Fruit fly (Drosophila melanogaster) whole organism: ENCODE data around the gene Mics1.

ENCODE experiments used
- CG8478 ChIP-seq: fragments of >200 bp; optimal IDR thresholded peaks from 2 replicates; lab custom pipeline; 2018; ENCODE audit warnings: inconsistent platforms
- Dll ChIP-seq: fragments of >200 bp; optimal IDR thresholded peaks from 2 replicates; lab custom pipeline; 2017
- EcR ChIP-seq, 2 experiments: fragments of >200 bp; optimal IDR thresholded peaks; 2 replicates each; lab custom pipeline; 2017; ENCODE audit warnings: missing biosample characterization in 2 of 2, missing genetic modification characterization in 2 of 2, missing genetic modification reagents in 2 of 2
- pan ChIP-seq: fragments of >200 bp; optimal IDR thresholded peaks from 2 replicates; lab custom pipeline; 2017
- psq ChIP-seq: fragments of >200 bp; optimal IDR thresholded peaks from 2 replicates; lab custom pipeline; 2017
- usp ChIP-seq: fragments of >200 bp; optimal IDR thresholded peaks from 2 replicates; lab custom pipeline; 2017; ENCODE audit warnings: missing biosample characterization, missing genetic modification characterization, mixed read lengths

The Mics1 gene

dm6 chr3R:7502276-7502675, at the start of gene Mics1:
Gene Mics1, minus strand, starts transcription at chr3R:7502376.
- no peak for TF ChIP-seq CG8478 (lab: Kevin White, UChicago)
- no peak for TF ChIP-seq psq (lab: Kevin White, UChicago)
- TF ChIP-seq EcR (GFP tag; optimal IDR thresholded peaks at IDR 0.05; lab: Kevin White, UChicago) = no peak
- TF ChIP-seq usp (GFP tag; lab: Kevin White, UChicago) = no peak
- TF ChIP-seq pan (lab: Kevin White, UChicago) = no peak
- no peak for TF ChIP-seq Dll (lab: Kevin White, UChicago)

DNA sequence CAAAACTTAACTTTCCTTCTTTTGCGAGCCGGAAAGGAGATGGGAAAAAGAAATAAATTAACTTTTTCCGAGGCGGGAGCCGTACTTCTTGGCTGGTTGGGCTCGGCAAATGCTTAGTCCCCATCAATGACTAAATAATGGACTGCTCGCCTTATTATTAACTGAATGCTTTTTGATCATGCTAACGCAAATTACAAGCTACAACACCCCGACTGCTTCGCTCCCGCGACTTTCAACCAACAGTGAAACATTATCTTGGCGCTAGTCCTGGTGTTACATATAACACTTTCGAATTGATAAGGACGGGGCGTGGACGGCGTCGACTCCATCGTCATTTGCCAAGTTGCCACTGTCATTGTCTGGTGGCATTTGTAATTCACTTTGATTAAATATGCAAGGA, 49.5 kb upstream of the Mics1 start, which contains the start of gene CG45545:
CG45545 (plus strand) TSS at position 301 of the 400 bp plus-strand sequence.
- TF ChIP-seq CG8478 (lab: Kevin White, UChicago) (no peak), Dll (lab: Kevin White, UChicago) (no peak), psq (lab: Kevin White, UChicago) (no peak), EcR (GFP tag; optimal IDR thresholded peaks at IDR 0.05; lab: Kevin White, UChicago) (no peak), usp (GFP tag; lab: Kevin White, UChicago) (no peak), pan (lab: Kevin White, UChicago) (no peak)

- no peak for TF ChIP-seq CG8478 (lab: Kevin White, UChicago)
- TF ChIP-seq usp (GFP tag; lab: Kevin White, UChicago) = no peak
- TF ChIP-seq psq (lab: Kevin White, UChicago) = no peak
- TF ChIP-seq EcR (GFP tag; optimal IDR thresholded peaks at IDR 0.05; lab: Kevin White, UChicago) = no peak
- no peak for TF ChIP-seq pan (lab: Kevin White, UChicago)
- no peak for TF ChIP-seq Dll (lab: Kevin White, UChicago)
These were observed 46.9 kb upstream of the Mics1 start, which contains the start of gene alpha-Est1 for dm6 chr3R:7548808-7549744. Gene alpha-Est1, minus strand, starts transcription at chr3R:7549124.

dm6 chr3R:7541145-7541860, 39.1 kb upstream of the Mics1 start, which contains the start of the genes alpha-Est3 and alpha-Est2:
Gene alpha-Est3, minus strand, starts transcription at chr3R:7541631.
Gene alpha-Est2, plus strand, starts transcription at chr3R:7541810.
- TF ChIP-seq usp (GFP tag; lab: Kevin White, UChicago) (no peak), EcR (GFP tag; optimal IDR thresholded peaks at IDR 0.05; lab: Kevin White, UChicago) (no peak), Dll (lab: Kevin White, UChicago) (no peak), pan (lab: Kevin White, UChicago) (no peak), psq (lab: Kevin White, UChicago) (no peak), CG8478 (lab: Kevin White, UChicago) (no peak)

DNA sequence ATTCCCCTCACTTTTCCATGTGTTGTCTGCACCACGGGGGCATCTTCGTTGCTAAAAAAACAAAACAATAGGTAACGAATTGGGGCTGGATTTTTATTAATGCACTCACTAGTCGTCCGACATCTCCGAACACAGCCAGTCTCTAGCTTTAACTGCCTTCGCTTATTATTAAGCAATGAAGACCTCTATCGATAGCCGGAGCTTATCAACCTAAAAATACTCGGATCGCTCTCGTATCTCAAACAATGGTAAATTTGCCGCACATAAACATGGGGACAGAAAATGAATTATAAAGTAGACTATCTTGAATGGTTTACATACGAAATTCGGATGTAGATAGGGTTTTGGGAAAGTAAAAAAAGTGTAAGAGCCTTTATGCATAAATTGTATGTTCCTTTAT, 36.3 kb upstream of the Mics1 start, which contains the start of gene alpha-Est4:
alpha-Est4 (minus strand) TSS at position 181 of the 400 bp plus-strand sequence.
- no peak for TF ChIP-seq EcR (GFP tag; optimal IDR thresholded peaks at IDR 0.05; lab: Kevin White, UChicago)
- no peak for TF ChIP-seq CG8478 (lab: Kevin White, UChicago)
- TF ChIP-seq Dll (lab: Kevin White, UChicago) = no peak
- no peak for TF ChIP-seq psq (lab: Kevin White, UChicago)
- no peak for TF ChIP-seq pan (lab: Kevin White, UChicago)
- TF ChIP-seq usp (GFP tag; lab: Kevin White, UChicago) = no peak

- TF ChIP-seq psq (lab: Kevin White, UChicago) (no peak), EcR (GFP tag; optimal IDR thresholded peaks at IDR 0.05; lab: Kevin White, UChicago) (no peak), pan (lab: Kevin White, UChicago) (no peak), Dll (lab: Kevin White, UChicago) (no peak), usp (GFP tag; lab: Kevin White, UChicago) (no peak), CG8478 (lab: Kevin White, UChicago) (no peak)
These were observed 34.1 kb upstream of the Mics1 start, which contains the start of gene alpha-Est5 for dm6 chr3R:7536281-7536680. Gene alpha-Est5, minus strand, starts transcription at chr3R:7536390.

- no peak for TF ChIP-seq usp (GFP tag; lab: Kevin White, UChicago)
- no peak for TF ChIP-seq pan (lab: Kevin White, UChicago)
- TF ChIP-seq Dll (lab: Kevin White, UChicago) = no peak
- no peak for TF ChIP-seq CG8478 (lab: Kevin White, UChicago)
- no peak for TF ChIP-seq EcR (GFP tag; optimal IDR thresholded peaks at IDR 0.05; lab: Kevin White, UChicago)
- TF ChIP-seq psq (lab: Kevin White, UChicago) = no peak
These were observed 33.4 kb upstream of the Mics1 start for dm6 chr3R:7535606-7536005.

DNA sequence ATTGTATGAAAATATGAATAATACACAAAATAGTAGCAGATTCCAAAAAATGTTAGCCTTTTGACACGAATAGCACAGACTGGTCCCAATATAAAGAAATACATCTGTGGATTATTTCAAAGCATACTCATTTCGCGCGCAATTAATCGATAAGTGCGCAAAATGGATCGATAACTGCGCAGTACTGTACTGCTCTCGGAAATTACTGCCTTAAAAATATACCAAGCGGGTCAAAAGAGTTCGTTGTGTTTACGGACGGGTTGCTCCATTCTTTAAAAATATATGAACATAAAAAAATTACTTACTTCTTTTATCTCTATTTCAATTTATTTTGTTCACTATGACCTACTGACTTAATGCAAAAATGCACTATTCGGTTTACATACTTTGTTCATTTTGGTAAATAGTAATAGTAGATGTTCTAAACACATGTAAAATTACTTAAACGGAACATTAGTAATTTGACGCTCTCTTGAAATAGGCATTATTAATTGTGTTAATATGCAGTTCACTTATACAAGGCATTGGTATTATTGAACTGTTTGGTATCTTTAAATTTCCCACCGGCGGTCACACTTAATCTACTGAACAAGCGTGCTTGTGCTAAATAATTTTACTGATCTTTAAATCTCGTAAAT, 28.1 kb upstream of the Mics1 start, which contains the start of the genes Rtnl2 and alphaTub84D:
Rtnl2 (minus strand) TSS at position 58 of the 638 bp plus-strand sequence.
alphaTub84D (plus strand) TSS at position 570 of the 638 bp plus-strand sequence.
- TF ChIP-seq CG8478 (lab: Kevin White, UChicago) (no peak), EcR (GFP tag; optimal IDR thresholded peaks at IDR 0.05; lab: Kevin White, UChicago) (no peak), psq (lab: Kevin White, UChicago) (no peak), pan (lab: Kevin White, UChicago) (no peak), usp (GFP tag; lab: Kevin White, UChicago) (no peak), Dll (lab: Kevin White, UChicago) (no peak)

DNA sequence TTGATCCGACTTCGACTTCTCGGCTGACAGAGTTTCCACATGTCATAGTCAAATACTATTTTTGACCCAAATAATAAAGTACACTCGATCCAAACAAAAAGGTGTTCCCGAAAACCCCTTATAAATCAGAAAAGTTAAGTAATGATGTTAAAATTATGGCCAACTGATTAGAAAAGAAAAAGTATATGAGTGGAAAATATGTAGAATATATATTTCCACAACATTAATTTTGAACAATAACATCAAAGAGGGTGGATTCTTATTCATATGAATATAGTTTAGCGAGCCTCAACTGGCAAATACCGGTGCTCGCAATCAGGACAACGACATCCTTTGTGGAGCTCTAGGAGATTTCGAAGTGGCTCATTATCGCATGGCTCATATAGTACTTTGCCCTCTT, 26.5 kb upstream of the Mics1 start, which contains the start of gene alpha-Est6:
alpha-Est6 (minus strand) TSS at position 101 of the 400 bp plus-strand sequence.
- TF ChIP-seq Dll (lab: Kevin White, UChicago) (no peak), usp (GFP tag; lab: Kevin White, UChicago) (no peak), psq (lab: Kevin White, UChicago) (no peak), EcR (GFP tag; optimal IDR thresholded peaks at IDR 0.05; lab: Kevin White, UChicago) (no peak), CG8478 (lab: Kevin White, UChicago) (no peak), pan (lab: Kevin White, UChicago) (no peak)
